Worm (Caenorhabditis elegans): ENCODE results near the gene ZK418.6.

ZK418.6 gene

DNA sequence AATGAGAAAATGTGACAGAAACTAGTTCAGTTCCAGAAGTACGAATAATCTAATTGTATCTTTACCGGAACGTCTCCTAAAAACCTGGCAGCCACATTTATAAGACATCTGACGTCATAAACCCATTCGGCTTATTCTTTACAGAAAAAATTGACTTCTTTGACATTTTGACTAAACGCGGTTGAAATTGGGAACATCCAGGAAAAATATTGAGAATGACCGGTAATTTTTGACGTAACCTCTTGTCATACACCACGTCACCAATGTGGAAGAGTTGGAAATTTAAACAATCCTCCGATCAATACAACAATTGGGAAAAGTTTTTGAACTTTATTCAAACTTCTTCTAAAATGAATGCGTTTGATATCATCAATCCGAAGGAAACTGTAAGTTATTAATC is 12.4 kb upstream of the ZK418.6 start, which contains the start of gene ZK418.2:
TSS of gene ZK418.2 (plus strand) at position 301 of the 400 bp plus-strand sequence.
- TF ChIP-seq pat-9 (tag; optimal IDR thresholded peaks at IDR 0.05) (no peak), ceh-24 (tag; optimal IDR thresholded peaks at IDR 0.05) (no peak), ztf-16 (tag; optimal IDR thresholded peaks at IDR 0.05) (no peak), fkh-10 (GFP tag; optimal IDR thresholded peaks at IDR 0.05) (no peak), elt-2 (tag; optimal IDR thresholded peaks at IDR 0.05) (no peak), nfya-1 (tag; optimal IDR thresholded peaks at IDR 0.05) (no peak), ceh-31 (tag; optimal IDR thresholded peaks at IDR 0.05) (no peak)

DNA sequence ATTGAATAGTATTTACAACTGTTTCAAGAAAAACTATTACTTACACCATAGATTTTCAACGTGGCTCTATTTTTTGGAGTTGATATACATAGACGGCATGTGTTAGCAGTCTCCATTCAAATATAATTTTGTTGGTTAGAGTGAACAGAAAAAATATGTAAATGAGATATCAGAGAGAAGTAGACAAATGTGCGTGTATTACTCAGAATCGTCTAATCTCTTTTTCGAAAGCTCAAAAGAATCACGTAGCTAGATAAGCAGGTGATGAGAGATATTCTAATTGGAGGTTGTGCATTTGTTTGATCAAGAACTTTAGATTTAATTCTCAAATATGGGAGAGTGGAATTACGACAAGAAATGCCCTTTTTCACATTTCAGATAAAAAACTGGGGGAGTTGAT is 11.9 kb upstream of the ZK418.6 start, which contains the start of gene ZK418.10:
TSS of gene ZK418.10 (minus strand) at position 148 of the 400 bp plus-strand sequence.
- no peak for TF ChIP-seq ceh-9 (tag; optimal IDR thresholded peaks at IDR 0.05)
- no peak for TF ChIP-seq unc-55 (GFP tag; optimal IDR thresholded peaks at IDR 0.05)
- TF ChIP-seq odd-2 (tag; optimal IDR thresholded peaks at IDR 0.05), result no peak
- TF ChIP-seq fkh-10 (GFP tag; optimal IDR thresholded peaks at IDR 0.05), result no peak
- TF ChIP-seq lim-6 (tag; optimal IDR thresholded peaks at IDR 0.05), result no peak
- no peak for TF ChIP-seq ceh-24 (tag; optimal IDR thresholded peaks at IDR 0.05)
- TF ChIP-seq hlh-30 (tag; optimal IDR thresholded peaks at IDR 0.05; ENCODE audit: insufficient read depth), result no peak
- TF ChIP-seq ceh-45 (GFP tag; IDR thresholded peaks at IDR 0.05), result no peak

DNA sequence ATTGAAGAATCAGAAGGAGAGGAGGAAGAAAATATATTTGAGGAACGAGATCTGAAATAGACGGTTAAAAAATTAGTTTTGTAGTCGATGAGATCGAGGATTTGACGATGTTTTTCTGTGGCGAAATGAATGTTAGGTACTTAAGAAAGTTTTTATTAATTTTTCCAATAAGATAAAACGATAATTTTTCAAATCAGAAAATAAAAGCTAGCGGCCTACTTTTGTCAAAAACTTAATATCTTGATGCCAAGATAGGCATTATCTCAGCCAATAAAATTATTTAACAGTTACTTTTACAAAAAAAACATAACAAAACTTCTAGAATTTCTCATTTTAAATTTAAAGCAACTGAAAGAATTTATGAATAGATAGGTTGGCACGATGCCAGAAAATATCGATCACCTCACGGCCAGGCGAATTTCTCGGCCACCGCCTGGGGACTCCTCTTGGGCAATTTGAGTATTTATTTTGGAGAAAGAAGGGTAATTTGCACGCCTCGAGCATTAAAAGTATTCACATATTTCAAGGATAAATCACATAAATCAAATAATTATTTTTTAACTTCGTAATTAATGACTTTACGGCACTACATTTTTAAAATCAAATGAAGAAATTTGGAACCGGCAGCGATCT is 9.2 kb upstream of the ZK418.6 start, which contains the start of gene fubl-2:
TSS of gene fubl-2 (minus strand) at position 51 of the 633 bp plus-strand sequence.
- peak; percentile 34 for TF ChIP-seq ceh-34 (tag; optimal IDR thresholded peaks at IDR 0.05)
- peak; percentile 6 for TF ChIP-seq hlh-8 (tag; optimal IDR thresholded peaks at IDR 0.05)
- TF ChIP-seq elt-2 (tag; optimal IDR thresholded peaks at IDR 0.05), result peak; percentile 48
- TF ChIP-seq rnt-1 (tag; optimal IDR thresholded peaks at IDR 0.05), result peak; percentile 18
- peak; percentile 3 for TF ChIP-seq F13H6.1 (tag; optimal IDR thresholded peaks at IDR 0.05)
- TF ChIP-seq ceh-24 (tag; optimal IDR thresholded peaks at IDR 0.05), result no peak
- no peak for TF ChIP-seq eyg-1 (tag; optimal IDR thresholded peaks at IDR 0.05)
- peak; percentile 90 for TF ChIP-seq ceh-31 (tag; optimal IDR thresholded peaks at IDR 0.05)
- peak; percentile 79 for TF ChIP-seq C08G9.2 (tag; optimal IDR thresholded peaks at IDR 0.05)
- peak; percentile 18 for TF ChIP-seq fax-1 (tag; optimal IDR thresholded peaks at IDR 0.05)
- TF ChIP-seq ets-4 (tag; optimal IDR thresholded peaks at IDR 0.05), result peak; percentile 79
- peak; percentile 54 for TF ChIP-seq tbx-7 (tag; optimal IDR thresholded peaks at IDR 0.05)
- TF ChIP-seq fkh-6 (tag; optimal IDR thresholded peaks at IDR 0.05), result peak; percentile 42
- peak; percentile 15 for TF ChIP-seq ref-2 (tag; optimal IDR thresholded peaks at IDR 0.05)
- peak; percentile 82 for TF ChIP-seq ceh-2 (tag; optimal IDR thresholded peaks at IDR 0.05)
- TF ChIP-seq ceh-48 (tag; optimal IDR thresholded peaks at IDR 0.05), result peak; percentile 73
- TF ChIP-seq unc-42 (tag; optimal IDR thresholded peaks at IDR 0.05), result peak; percentile 16
- TF ChIP-seq zip-5 (tag; optimal IDR thresholded peaks at IDR 0.05), result peak; percentile 42
- TF ChIP-seq sox-2 (GFP tag; IDR thresholded peaks at IDR 0.05), result no peak
- no peak for TF ChIP-seq ceh-14 (tag; optimal IDR thresholded peaks at IDR 0.05)
- no peak for TF ChIP-seq pqm-1 (tag; optimal IDR thresholded peaks at IDR 0.05)

DNA sequence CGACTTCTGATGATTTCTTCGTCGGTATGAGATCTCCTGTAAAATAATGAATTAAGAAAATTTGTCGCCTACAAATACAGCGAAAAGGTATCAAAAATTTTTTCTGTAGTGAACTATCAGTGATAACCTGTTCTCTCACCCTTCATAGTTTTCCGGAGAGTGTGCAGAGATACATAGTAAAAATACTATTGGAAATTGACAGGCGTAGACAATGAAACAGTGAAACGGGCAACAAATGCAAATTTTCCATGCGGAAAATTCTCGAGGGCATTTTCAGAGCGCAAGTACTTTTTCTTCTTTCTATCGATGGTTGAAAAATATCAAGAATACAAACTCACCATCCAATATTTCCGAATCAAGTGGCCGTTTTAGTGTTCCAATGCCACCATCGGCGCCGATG is 8.5 kb upstream of the ZK418.6 start:
- no peak for TF ChIP-seq K02D7.2 (tag; optimal IDR thresholded peaks at IDR 0.05)
- TF ChIP-seq ceh-2 (tag; optimal IDR thresholded peaks at IDR 0.05), result no peak
- no peak for TF ChIP-seq syd-9 (tag; optimal IDR thresholded peaks at IDR 0.05)
- no peak for TF ChIP-seq lin-11 (tag; optimal IDR thresholded peaks at IDR 0.05)
- TF ChIP-seq mec-3 (tag; optimal IDR thresholded peaks at IDR 0.05; ENCODE audit: borderline replicate concordance), result no peak
- no peak for TF ChIP-seq unc-55 (GFP tag; optimal IDR thresholded peaks at IDR 0.05)
- TF ChIP-seq pros-1 (tag; optimal IDR thresholded peaks at IDR 0.05), result no peak
